Worm (Caenorhabditis elegans) whole organism, dauer: ENCODE measurements around the gene ctsa-4.1.

ENCODE experiments used
- unc-62 ChIP-seq: sonication (generic microtip); optimal IDR thresholded peaks from 2 replicates; lab custom pipeline; 2017; ENCODE audit warnings: missing biosample characterization, missing genetic modification reagents, missing genetic modification characterization

The ctsa-4.1 gene

ce11 chrII:6344513-6344912, 22.3 kb upstream of the ctsa-4.1 start:
- TF ChIP-seq unc-62 (GFP tag; lab: Kevin White, UChicago), result no peak

DNA sequence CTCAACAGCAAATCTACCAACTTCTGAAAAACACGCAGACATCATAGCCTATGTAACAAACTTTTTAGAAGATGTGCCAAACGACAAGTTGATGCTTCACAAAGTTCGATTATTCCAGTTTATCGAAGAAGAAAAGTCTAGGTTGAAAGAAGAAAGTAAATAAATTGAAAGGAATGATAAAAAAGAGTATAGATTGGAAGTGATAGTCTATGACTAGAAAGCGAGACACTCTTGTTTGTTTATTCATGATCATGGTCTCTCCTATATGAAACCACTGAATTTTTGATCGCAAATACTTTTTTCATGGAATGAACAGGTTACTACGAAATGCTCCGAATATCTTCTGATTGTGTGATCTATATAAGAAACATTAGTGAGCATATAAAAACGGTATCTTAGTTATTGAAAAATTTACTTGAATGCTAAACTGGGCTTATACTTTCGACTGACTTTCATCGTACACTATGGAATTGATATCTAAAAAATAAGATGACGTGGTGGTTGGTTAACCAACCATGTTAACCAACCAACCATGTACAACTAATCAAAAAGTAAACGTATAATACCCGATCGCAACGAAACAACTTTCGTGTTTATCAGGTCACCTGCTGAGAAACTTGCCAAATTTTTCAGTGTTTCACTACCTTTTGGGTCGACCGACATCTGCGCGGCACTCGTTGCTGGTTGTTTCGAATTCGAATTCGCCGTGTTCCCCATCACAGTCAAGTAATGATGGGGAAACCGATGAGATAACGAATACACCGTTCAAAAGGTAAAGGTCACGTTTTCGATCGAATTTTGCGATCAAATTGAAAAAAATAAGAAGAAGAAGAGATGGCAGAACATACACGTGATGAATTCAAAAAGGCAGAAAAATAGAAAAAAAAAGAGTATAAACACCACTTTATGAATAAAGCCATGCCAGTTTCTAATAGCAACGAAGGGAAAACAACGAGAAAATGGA, 21.3 kb upstream of the ctsa-4.1 start, which contains the start of gene C32D5.8:
C32D5.8 (minus strand) TSS at position 770 of the 964 bp plus-strand sequence.
- no peak for TF ChIP-seq unc-62 (GFP tag; lab: Kevin White, UChicago)

- TF ChIP-seq unc-62 (GFP tag; lab: Kevin White, UChicago), result no peak
Observed at ce11 chrII:6346551-6347079, 20.2 kb upstream of the ctsa-4.1 start.

- TF ChIP-seq unc-62 (GFP tag; lab: Kevin White, UChicago), result no peak
Observed at ce11 chrII:6347341-6348118, 19.3 kb upstream of the ctsa-4.1 start, which contains the start of gene lgg-1. Gene lgg-1 (minus strand): TSS chrII:6347719.

ce11 chrII:6348360-6348759, 18.4 kb upstream of the ctsa-4.1 start:
- peak; percentile 39 for TF ChIP-seq unc-62 (GFP tag; lab: Kevin White, UChicago)

DNA sequence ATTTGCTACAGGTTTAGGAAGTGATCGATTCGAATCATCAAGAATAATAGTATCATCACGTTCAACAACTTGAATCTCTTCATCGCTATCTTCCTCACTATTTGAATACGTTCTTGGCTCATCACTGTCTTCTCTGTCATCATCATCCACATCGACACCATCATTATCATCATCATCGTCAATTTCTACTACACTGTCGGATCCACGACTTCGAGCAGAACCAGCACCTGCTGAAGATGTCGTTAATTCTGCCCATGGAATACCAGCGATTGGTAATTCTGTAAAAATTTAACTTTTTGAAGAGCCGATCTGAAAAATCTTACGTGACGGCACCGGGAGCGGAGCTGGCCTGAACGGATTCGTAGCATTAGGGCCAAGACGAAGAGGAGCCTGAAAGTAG, 16.8 kb upstream of the ctsa-4.1 start:
- no peak for TF ChIP-seq unc-62 (GFP tag; lab: Kevin White, UChicago)

DNA sequence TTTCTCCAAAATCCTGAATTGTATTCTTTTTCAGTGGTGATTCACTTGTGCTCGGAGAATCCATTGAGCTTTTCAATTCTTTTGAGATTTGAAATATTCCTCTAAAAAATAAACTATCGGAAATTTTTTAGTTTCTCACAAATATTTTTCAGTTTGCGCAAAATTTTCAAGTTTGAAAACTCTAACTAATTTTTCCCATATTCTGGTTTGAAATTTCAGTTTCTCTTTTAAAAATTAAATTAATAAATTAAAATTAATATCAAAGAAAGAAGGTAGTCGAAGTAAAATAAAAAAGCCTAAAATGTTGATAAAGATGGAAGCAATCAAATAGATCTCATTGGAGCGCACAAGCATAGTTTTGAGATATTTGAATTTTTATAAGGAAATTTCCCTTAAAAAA, 14.9 kb upstream of the ctsa-4.1 start, which contains the start of gene C32D5.10:
C32D5.10 (minus strand) TSS at position 101 of the 400 bp plus-strand sequence.
- no peak for TF ChIP-seq unc-62 (GFP tag; lab: Kevin White, UChicago)

DNA sequence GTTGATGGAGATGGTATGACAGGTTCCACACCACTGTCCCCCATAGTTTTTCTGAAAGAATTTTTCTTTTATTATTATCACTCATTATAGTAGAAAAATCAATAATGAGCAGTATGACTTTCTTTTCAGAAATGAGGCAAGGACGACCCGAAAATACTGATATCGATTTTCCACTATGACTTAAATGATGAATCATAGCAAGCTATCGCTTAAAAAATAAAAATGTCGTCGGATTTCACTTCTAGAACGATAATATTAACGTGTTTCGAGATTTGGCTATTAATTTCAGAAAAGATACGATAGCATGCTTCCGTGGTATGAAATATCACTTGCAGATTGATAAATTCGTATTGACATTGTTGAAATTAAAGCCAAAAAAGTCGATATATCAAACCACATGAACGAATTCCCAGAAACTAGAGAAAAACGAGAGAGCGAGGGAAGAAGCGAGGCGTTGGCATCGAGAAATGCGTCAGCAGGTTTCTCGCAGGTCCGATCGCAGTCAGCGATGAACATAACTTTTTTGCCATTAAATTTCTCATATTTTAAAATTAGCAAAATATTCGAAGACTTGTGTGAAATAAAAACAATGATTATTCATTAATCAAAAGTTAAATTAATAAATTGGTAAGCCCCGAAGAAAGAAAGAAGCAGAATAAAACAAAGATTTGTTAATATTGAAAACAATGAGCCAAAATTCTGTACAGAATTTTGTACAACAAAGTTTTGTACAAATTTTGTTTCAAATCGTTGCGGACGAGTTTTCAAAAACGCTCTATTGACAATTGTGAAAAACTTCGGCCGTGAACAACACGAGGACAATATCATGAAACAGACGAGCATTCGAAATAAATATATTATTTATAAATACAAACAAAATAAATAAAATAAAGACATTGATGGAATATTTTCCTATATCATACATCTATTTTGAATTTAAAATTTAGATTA, 11.1 kb upstream of the ctsa-4.1 start, which contains the start of gene C32D5.11:
C32D5.11 (minus strand) TSS at position 51 of the 951 bp plus-strand sequence.
- TF ChIP-seq unc-62 (GFP tag; lab: Kevin White, UChicago), result no peak

- no peak for TF ChIP-seq unc-62 (GFP tag; lab: Kevin White, UChicago)
Observed at ce11 chrII:6358232-6358631, 8.6 kb upstream of the ctsa-4.1 start.

DNA sequence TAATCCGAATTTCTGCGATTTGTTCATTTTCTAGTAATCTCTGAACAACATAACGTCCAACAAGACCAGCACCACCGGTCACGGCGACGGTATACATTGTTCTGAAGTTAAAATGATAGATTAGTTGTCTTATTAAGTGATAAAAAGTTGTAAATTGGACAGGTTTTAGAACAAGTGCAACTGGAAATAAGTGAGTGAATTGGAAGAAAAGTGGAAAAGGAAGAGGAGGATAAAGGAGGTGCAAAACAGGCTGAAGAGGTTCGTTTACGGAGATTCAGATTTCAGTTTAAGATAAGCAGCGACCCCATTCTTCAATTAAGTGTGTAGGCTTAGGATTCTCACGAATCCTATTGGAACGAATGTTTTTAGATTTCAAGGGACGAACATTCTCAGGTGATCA, 7.9 kb upstream of the ctsa-4.1 start, which contains the start of gene C32D5.12:
C32D5.12 (minus strand) TSS at position 101 of the 400 bp plus-strand sequence.
- TF ChIP-seq unc-62 (GFP tag; lab: Kevin White, UChicago), result no peak

DNA sequence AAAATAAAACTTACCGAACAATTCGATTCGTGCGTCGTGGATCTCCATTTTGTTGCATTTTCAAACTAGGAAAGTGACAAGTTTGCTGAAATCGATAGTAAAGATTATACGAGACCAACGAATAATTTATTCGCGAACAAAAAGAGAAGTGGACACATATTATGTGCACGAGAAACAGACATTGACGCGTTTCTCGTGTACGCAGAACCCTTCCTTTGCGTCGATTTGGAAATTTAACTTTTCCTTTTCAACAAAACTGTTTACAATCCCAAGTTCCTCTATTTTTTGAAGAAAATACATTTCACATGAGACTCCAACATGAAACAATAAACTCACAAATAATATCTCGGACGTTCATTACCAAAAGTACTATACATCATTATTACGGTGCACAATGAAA, 6.0 kb upstream of the ctsa-4.1 start, which contains the start of gene K10B2.4:
K10B2.4 (minus strand) TSS at position 138 of the 400 bp plus-strand sequence.
- no peak for TF ChIP-seq unc-62 (GFP tag; lab: Kevin White, UChicago)

- no peak for TF ChIP-seq unc-62 (GFP tag; lab: Kevin White, UChicago)
Observed at ce11 chrII:6365237-6365815, 1.5 kb upstream of the ctsa-4.1 start, which contains the start of the genes ani-2 and clec-88. Gene ani-2 (minus strand): TSS chrII:6365367. Gene clec-88 (plus strand): TSS chrII:6365722.

DNA sequence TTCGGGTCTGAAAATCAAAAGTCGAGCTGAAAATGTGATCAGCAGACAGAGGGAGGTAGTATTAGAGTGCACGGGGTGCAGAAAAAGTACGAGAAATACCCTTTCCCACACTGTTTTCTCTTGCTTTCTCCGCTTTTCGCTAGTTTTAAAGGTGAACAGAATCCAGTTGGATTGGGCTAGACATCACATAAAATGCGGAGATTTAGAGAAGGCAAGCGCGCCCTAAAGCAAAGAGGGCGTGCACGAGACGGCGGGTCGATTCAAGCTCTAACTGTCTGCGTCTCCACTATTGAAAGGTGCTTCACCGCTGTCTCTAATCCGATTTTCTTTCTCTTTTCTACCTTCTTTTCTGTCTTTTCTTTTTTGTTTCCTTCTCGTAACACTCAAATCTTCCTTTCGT, 3.3 kb downstream of the ctsa-4.1 start:
- TF ChIP-seq unc-62 (GFP tag; lab: Kevin White, UChicago), result no peak

- TF ChIP-seq unc-62 (GFP tag; lab: Kevin White, UChicago), result no peak
Observed at ce11 chrII:6371003-6371402, 4.2 kb downstream of the ctsa-4.1 start, which contains the start of gene lin-23. Gene lin-23 (plus strand): TSS chrII:6371303.
